Worm (Caenorhabditis elegans) whole organism, L4 larva: ENCODE measurements around the gene C06C6.7.

ENCODE experiments used
- fos-1 ChIP-seq: fragments of 150-350 bp; optimal IDR thresholded peaks from 2 replicates; lab custom pipeline; 2014; ENCODE audit warnings: missing biosample characterization, missing genetic modification characterization
- snpc-4 ChIP-seq: fragments of 150-350 bp; optimal IDR thresholded peaks from 2 replicates; lab custom pipeline; 2014; ENCODE audit warnings: missing biosample characterization, missing genetic modification characterization

ce11 chrV:15969653-15970052, 22.3 kb upstream of the C06C6.7 start, which contains the start of gene F36G9.7:
- TF ChIP-seq fos-1, result no peak
- no peak for TF ChIP-seq snpc-4 (tag; lab: Kevin White, UChicago)
